Fruit fly (Drosophila melanogaster): ENCODE results near the gene BBS5.

The BBS5 gene

DNA sequence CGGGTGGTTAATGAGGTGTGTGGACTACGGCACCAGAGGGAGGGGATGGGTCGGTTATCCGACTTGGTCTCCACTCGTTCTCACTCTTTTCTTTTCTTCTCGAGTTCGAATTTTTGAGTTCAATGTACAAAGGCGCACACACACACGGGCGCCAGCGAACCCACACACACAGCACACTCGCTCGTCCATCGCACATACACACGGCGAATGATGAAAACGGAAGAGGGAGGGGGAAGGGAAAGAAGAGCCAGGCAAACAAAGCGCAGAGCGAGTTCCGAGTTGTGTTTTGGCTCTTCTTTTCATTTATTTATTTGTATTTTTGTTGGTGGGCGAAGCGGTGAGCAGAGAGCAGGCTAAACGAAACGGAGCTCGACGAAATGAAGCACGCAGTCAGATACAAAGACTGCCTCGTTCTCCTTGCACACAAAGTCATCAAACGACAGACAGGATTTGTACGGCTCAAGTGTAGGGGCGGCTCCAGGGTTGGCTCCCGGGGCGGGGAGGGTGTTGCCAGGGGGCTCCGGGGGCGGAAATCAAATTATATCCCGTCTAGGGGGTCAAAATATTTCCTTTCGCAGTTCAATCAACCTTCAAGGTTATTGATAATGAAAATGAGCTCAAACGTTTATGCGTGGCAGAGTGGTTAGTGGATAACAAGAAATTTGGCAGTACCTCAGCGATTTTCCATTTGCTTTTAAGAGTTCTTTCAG lies 6.0 kb upstream of the BBS5 start (continued):
- no peak for TF ChIP-seq dpn (GFP tag; optimal IDR thresholded peaks at IDR 0.05)
- TF ChIP-seq pros (GFP tag; optimal IDR thresholded peaks at IDR 0.05) = peak; percentile 51
- TF ChIP-seq Med (GFP tag) = peak; percentile 78
- TF ChIP-seq Ptx1 (GFP tag; IDR thresholded peaks at IDR 0.05) = no peak
- TF ChIP-seq CG1602 (GFP tag; optimal IDR thresholded peaks at IDR 0.05) = no peak
- no peak for TF ChIP-seq zf30C (GFP tag; optimal IDR thresholded peaks at IDR 0.05)
- TF ChIP-seq grn (GFP tag; optimal IDR thresholded peaks at IDR 0.05) = no peak
- no peak for TF ChIP-seq slbo (GFP tag; IDR thresholded peaks at IDR 0.05)
- TF ChIP-seq nom (GFP tag; optimal IDR thresholded peaks at IDR 0.05) = peak; percentile 82
- TF ChIP-seq Adf1 (GFP tag; IDR thresholded peaks at IDR 0.05) = peak; percentile 25; the same call in 1 of the 2 replicates
- TF ChIP-seq gfzf (GFP tag; optimal IDR thresholded peaks at IDR 0.05) = no peak
- no peak for TF ChIP-seq CG4328 (GFP tag; optimal IDR thresholded peaks at IDR 0.05)
- TF ChIP-seq CG17829 (tag; optimal IDR thresholded peaks at IDR 0.05) = no peak
- TF ChIP-seq unpg (GFP tag; optimal IDR thresholded peaks at IDR 0.05) = no peak
- peak; percentile 93 for TF ChIP-seq cg (GFP tag; optimal IDR thresholded peaks at IDR 0.05)
- TF ChIP-seq wek (GFP tag; optimal IDR thresholded peaks at IDR 0.05) = no peak
- no peak for TF ChIP-seq CG13624 (GFP tag; optimal IDR thresholded peaks at IDR 0.05)
- TF ChIP-seq CG30431 (GFP tag; optimal IDR thresholded peaks at IDR 0.05) = no peak
- TF ChIP-seq CG42726 (GFP tag; IDR thresholded peaks at IDR 0.05; ENCODE audit: partially characterized antibody) = peak; percentile 25; the same call in 1 of the 2 replicates
- no peak for TF ChIP-seq CG9727 (GFP tag; optimal IDR thresholded peaks at IDR 0.05)
- no peak for TF ChIP-seq Elba2 (GFP tag; optimal IDR thresholded peaks at IDR 0.05)
- no peak for TF ChIP-seq CG11695 (GFP tag; IDR thresholded peaks at IDR 0.05)
- TF ChIP-seq CG11085 (GFP tag; IDR thresholded peaks at IDR 0.05) = no peak
- no peak for TF ChIP-seq Doc2 (GFP tag; IDR thresholded peaks at IDR 0.05)
- peak; percentile 96 for TF ChIP-seq crol (GFP tag; IDR thresholded peaks at IDR 0.05)
- peak; percentile 49 for TF ChIP-seq CG13894 (tag; optimal IDR thresholded peaks at IDR 0.05)
- TF ChIP-seq Dip2 (GFP tag; IDR thresholded peaks at IDR 0.05) = no peak
- no peak for TF ChIP-seq CG10462 (GFP tag; optimal IDR thresholded peaks at IDR 0.05)
- no peak for TF ChIP-seq D19B (GFP tag; optimal IDR thresholded peaks at IDR 0.05)
- no peak for TF ChIP-seq Lhr (GFP tag; optimal IDR thresholded peaks at IDR 0.05)
- TF ChIP-seq Scr (GFP tag; IDR thresholded peaks at IDR 0.05; ENCODE audit: partially characterized antibody) = peak; percentile 50
- no peak for TF ChIP-seq sr (GFP tag; IDR thresholded peaks at IDR 0.05)
- TF ChIP-seq CG10267 (tag; optimal IDR thresholded peaks at IDR 0.05) = no peak
- TF ChIP-seq CG7987 (GFP tag; optimal IDR thresholded peaks at IDR 0.05) = peak; percentile 31
- peak; percentile 7 for TF ChIP-seq pfk (GFP tag; optimal IDR thresholded peaks at IDR 0.05)
- TF ChIP-seq sd (tag; optimal IDR thresholded peaks at IDR 0.05) = peak; percentile 27
- no peak for TF ChIP-seq bsh (GFP tag; optimal IDR thresholded peaks at IDR 0.05)
- no peak for TF ChIP-seq Chrac-16 (GFP tag; optimal IDR thresholded peaks at IDR 0.05)
- peak; percentile 97 for TF ChIP-seq z (GFP tag; IDR thresholded peaks at IDR 0.05)
- TF ChIP-seq CG6854 (GFP tag; optimal IDR thresholded peaks at IDR 0.05) = peak; percentile 9
- 0 out of 3 replicates have a peak, but pooled peaks have one; percentile 49 for TF ChIP-seq CG2199 (GFP tag; IDR thresholded peaks at IDR 0.05)
- peak; percentile 53 for TF ChIP-seq CG10543 (GFP tag; optimal IDR thresholded peaks at IDR 0.05)
- no peak for TF ChIP-seq CG13424 (tag; optimal IDR thresholded peaks at IDR 0.05)
- no peak for TF ChIP-seq CG8765 (GFP tag; IDR thresholded peaks at IDR 0.05)
- TF ChIP-seq fd102C (GFP tag; optimal IDR thresholded peaks at IDR 0.05) = no peak
- TF ChIP-seq dati (GFP tag; IDR thresholded peaks at IDR 0.05) = no peak
- peak; percentile 41 for TF ChIP-seq Fer1 (GFP tag; optimal IDR thresholded peaks at IDR 0.05)
- no peak for TF ChIP-seq CG10274 (GFP tag; optimal IDR thresholded peaks at IDR 0.05)
- TF ChIP-seq CG12219 (GFP tag; optimal IDR thresholded peaks at IDR 0.05) = peak; percentile 2
